Fruit fly (Drosophila melanogaster) whole organism, prepupa: Measurements from ENCODE around the gene ninaE.

ENCODE experiments used
- Blimp-1 ChIP-seq: fragments of 200-800 bp; sonication (Bioruptor generic); optimal IDR thresholded peaks from 3 replicates; lab custom pipeline; 2017; ENCODE audit warnings: missing biosample characterization, missing genetic modification characterization, mild to moderate bottlenecking, moderate library complexity, missing genetic modification reagents
- CG10631 ChIP-seq: fragments of 200-800 bp; sonication (Bioruptor generic); optimal IDR thresholded peaks from 2 replicates; lab custom pipeline; 2016; ENCODE audit warnings: missing biosample characterization, missing genetic modification characterization
- CG10669 ChIP-seq: fragments of 200-800 bp; sonication (Bioruptor generic); optimal IDR thresholded peaks from 3 replicates; lab custom pipeline; 2018; ENCODE audit warnings: missing biosample characterization, mild to moderate bottlenecking, missing genetic modification characterization, moderate library complexity
- CG11762 ChIP-seq: fragments of 200-800 bp; sonication (Bioruptor generic); optimal IDR thresholded peaks from 3 replicates; lab custom pipeline; 2016; ENCODE audit warnings: missing biosample characterization, missing genetic modification characterization; ENCODE audit not compliant: insufficient read depth
- CG15336 ChIP-seq: fragments of 200-800 bp; sonication (Bioruptor generic); IDR thresholded peaks from 2 replicates; pipeline ENCODE4 v1.3.6; 2022; ENCODE audit warnings: missing biosample characterization, missing genetic modification characterization
- CG1621 ChIP-seq: fragments of 200-800 bp; sonication (Bioruptor generic); optimal IDR thresholded peaks from 3 replicates; lab custom pipeline; 2018; ENCODE audit warnings: missing biosample characterization, mild to moderate bottlenecking, missing genetic modification characterization
- CG16779 ChIP-seq: fragments of 200-800 bp; sonication (Bioruptor generic); optimal IDR thresholded peaks from 3 replicates; lab custom pipeline; 2017; ENCODE audit warnings: missing biosample characterization, mild to moderate bottlenecking, missing genetic modification characterization
- CG3032 ChIP-seq: fragments of 200-800 bp; optimal IDR thresholded peaks from 2 replicates; lab custom pipeline; 2019; ENCODE audit warnings: missing biosample characterization, mild to moderate bottlenecking, missing genetic modification characterization, moderate library complexity
- CG31627 ChIP-seq: fragments of 200-800 bp; sonication (Bioruptor generic); optimal IDR thresholded peaks from 3 replicates; lab custom pipeline; 2016; ENCODE audit warnings: missing biosample characterization, missing genetic modification characterization
- CG34406 ChIP-seq: fragments of 200-800 bp; sonication (Bioruptor generic); optimal IDR thresholded peaks from 3 replicates; lab custom pipeline; 2016; ENCODE audit warnings: missing biosample characterization, missing genetic modification characterization
- CG3919 ChIP-seq: fragments of 200-800 bp; sonication (Bioruptor generic); optimal IDR thresholded peaks from 3 replicates; lab custom pipeline; 2016; ENCODE audit warnings: missing biosample characterization, missing genetic modification characterization
- CG4318 ChIP-seq: fragments of 200-800 bp; sonication (Bioruptor generic); optimal IDR thresholded peaks from 3 replicates; lab custom pipeline; 2017; ENCODE audit warnings: missing biosample characterization, mild to moderate bottlenecking, missing genetic modification characterization
- CG6276 ChIP-seq: fragments of 200-800 bp; sonication (Bioruptor generic); optimal IDR thresholded peaks from 2 replicates; lab custom pipeline; 2017; ENCODE audit warnings: missing biosample characterization, mild to moderate bottlenecking, missing genetic modification characterization
- CG6792 ChIP-seq: fragments of 200-800 bp; sonication (Bioruptor generic); optimal IDR thresholded peaks from 3 replicates; lab custom pipeline; 2016; ENCODE audit warnings: missing biosample characterization, missing genetic modification characterization
- CG6808 ChIP-seq: fragments of 200-800 bp; sonication (Bioruptor generic); optimal IDR thresholded peaks from 3 replicates; lab custom pipeline; 2017; ENCODE audit warnings: missing biosample characterization, missing genetic modification characterization, mild to moderate bottlenecking, moderate library complexity, missing genetic modification reagents
- CG6854 ChIP-seq: fragments of 200-800 bp; sonication (Bioruptor generic); optimal IDR thresholded peaks from 2 replicates; lab custom pipeline; 2017; ENCODE audit warnings: missing biosample characterization, mild to moderate bottlenecking, missing genetic modification characterization
- CG8119 ChIP-seq: fragments of 200-800 bp; sonication (Bioruptor generic); IDR thresholded peaks from 3 replicates; pipeline ENCODE4 v1.3.6; 2022; ENCODE audit warnings: missing biosample characterization, missing genetic modification characterization
- CG8319 ChIP-seq: fragments of 200-800 bp; sonication (Bioruptor generic); optimal IDR thresholded peaks from 3 replicates; lab custom pipeline; 2016; ENCODE audit warnings: missing biosample characterization, missing genetic modification characterization
- CG8632 ChIP-seq: fragments of 200-800 bp; sonication (Bioruptor generic); optimal IDR thresholded peaks from 3 replicates; lab custom pipeline; 2016; ENCODE audit warnings: missing biosample characterization, missing genetic modification characterization
- CG9139 ChIP-seq: fragments of 200-800 bp; sonication (Bioruptor generic); optimal IDR thresholded peaks from 3 replicates; lab custom pipeline; 2017; ENCODE audit warnings: missing biosample characterization, mild to moderate bottlenecking, missing genetic modification characterization
- Eip78C ChIP-seq: fragments of 200-800 bp; sonication (Bioruptor generic); peaks from one replicate; lab custom pipeline; 2016; ENCODE audit warnings: missing biosample characterization, missing genetic modification characterization
- Eip93F ChIP-seq: fragments of 200-800 bp; sonication (Bioruptor generic); optimal IDR thresholded peaks from 2 replicates; lab custom pipeline; 2016; ENCODE audit warnings: missing biosample characterization, mild to moderate bottlenecking, missing genetic modification characterization
- Ets21C ChIP-seq: fragments of 200-800 bp; sonication (Bioruptor generic); optimal IDR thresholded peaks from 3 replicates; lab custom pipeline; 2016; ENCODE audit warnings: missing biosample characterization, missing genetic modification characterization
- Gug ChIP-seq: fragments of 200-800 bp; sonication (Bioruptor generic); IDR thresholded peaks from 2 replicates; pipeline ENCODE4 v1.3.6; 2022; ENCODE audit warnings: missing biosample characterization, missing genetic modification characterization
- Hr38 ChIP-seq: sonication (Bioruptor generic); optimal IDR thresholded peaks from 2 replicates; lab custom pipeline; 2016; ENCODE audit warnings: missing biosample characterization, missing genetic modification characterization
- Hr39 ChIP-seq: fragments of 200-800 bp; sonication (Bioruptor generic); optimal IDR thresholded peaks from 2 replicates; lab custom pipeline; 2016; ENCODE audit warnings: missing biosample characterization, missing genetic modification characterization
- Hr4 ChIP-seq: fragments of 200-800 bp; sonication (Bioruptor generic); optimal IDR thresholded peaks from 3 replicates; lab custom pipeline; 2016; ENCODE audit warnings: missing biosample characterization, missing genetic modification characterization
- Lpt ChIP-seq: fragments of 200-800 bp; sonication (Bioruptor generic); optimal IDR thresholded peaks from 3 replicates; lab custom pipeline; 2016; ENCODE audit warnings: missing biosample characterization, missing genetic modification characterization
- Met ChIP-seq: fragments of 200-800 bp; sonication (Bioruptor generic); optimal IDR thresholded peaks from 3 replicates; lab custom pipeline; 2016; ENCODE audit warnings: missing biosample characterization, missing genetic modification characterization
- OdsH ChIP-seq: fragments of 200-800 bp; sonication (Bioruptor generic); optimal IDR thresholded peaks from 3 replicates; lab custom pipeline; 2016; ENCODE audit warnings: missing biosample characterization, missing genetic modification characterization
- Sox102F ChIP-seq: fragments of 200-800 bp; sonication (Bioruptor generic); optimal IDR thresholded peaks from 2 replicates; lab custom pipeline; 2016; ENCODE audit warnings: missing biosample characterization, mild to moderate bottlenecking, missing genetic modification characterization
- Sox14 ChIP-seq: fragments of 200-800 bp; sonication (Bioruptor generic); optimal IDR thresholded peaks from 3 replicates; lab custom pipeline; 2016; ENCODE audit warnings: missing biosample characterization, missing genetic modification characterization
- Sox15 ChIP-seq: fragments of 200-800 bp; sonication (Bioruptor generic); optimal IDR thresholded peaks from 3 replicates; lab custom pipeline; 2016; ENCODE audit warnings: missing biosample characterization, missing genetic modification characterization
- achi ChIP-seq: fragments of 200-800 bp; sonication (Bioruptor generic); optimal IDR thresholded peaks from 3 replicates; lab custom pipeline; 2016; ENCODE audit warnings: missing biosample characterization, missing genetic modification characterization
- acj6 ChIP-seq: fragments of 200-800 bp; sonication (Bioruptor generic); optimal IDR thresholded peaks from 3 replicates; lab custom pipeline; 2016; ENCODE audit warnings: missing biosample characterization, missing genetic modification characterization
- cyc ChIP-seq: fragments of 200-800 bp; sonication (Bioruptor generic); optimal IDR thresholded peaks from 3 replicates; lab custom pipeline; 2016; ENCODE audit warnings: missing biosample characterization, missing genetic modification characterization
- dac ChIP-seq: fragments of 200-800 bp; sonication (Bioruptor generic); optimal IDR thresholded peaks from 2 replicates; lab custom pipeline; 2017; ENCODE audit warnings: missing biosample characterization, mild to moderate bottlenecking, missing genetic modification characterization
- dsx ChIP-seq: fragments of 200-800 bp; optimal IDR thresholded peaks from 3 replicates; lab custom pipeline; 2019; ENCODE audit warnings: missing biosample characterization, mild to moderate bottlenecking, missing genetic modification characterization, moderate library complexity; ENCODE audit not compliant: poor library complexity, severe bottlenecking
- eg ChIP-seq: fragments of 200-800 bp; sonication (Bioruptor generic); IDR thresholded peaks from 3 replicates; pipeline ENCODE4 v1.3.6; 2022; ENCODE audit warnings: missing biosample characterization, missing genetic modification characterization
- esn ChIP-seq: fragments of 200-800 bp; sonication (Bioruptor generic); optimal IDR thresholded peaks from 2 replicates; lab custom pipeline; 2016; ENCODE audit warnings: missing biosample characterization, mild to moderate bottlenecking, missing genetic modification characterization, moderate library complexity
- fd59A ChIP-seq: fragments of 200-800 bp; sonication (Bioruptor generic); optimal IDR thresholded peaks from 2 replicates; lab custom pipeline; 2017; ENCODE audit warnings: missing biosample characterization, mild to moderate bottlenecking, missing genetic modification characterization, missing genetic modification reagents
- fkh ChIP-seq: fragments of 200-800 bp; sonication (Bioruptor generic); optimal IDR thresholded peaks from 3 replicates; lab custom pipeline; 2017; ENCODE audit warnings: missing biosample characterization, mild to moderate bottlenecking, missing genetic modification characterization, moderate library complexity
- lz ChIP-seq: fragments of 200-800 bp; sonication (Bioruptor generic); optimal IDR thresholded peaks from 3 replicates; lab custom pipeline; 2016; ENCODE audit warnings: missing biosample characterization, missing genetic modification characterization
- net ChIP-seq: fragments of 200-800 bp; sonication (Bioruptor generic); optimal IDR thresholded peaks from 3 replicates; lab custom pipeline; 2016; ENCODE audit warnings: missing biosample characterization, missing genetic modification characterization
- pdm3 ChIP-seq: fragments of 200-800 bp; sonication (Bioruptor generic); optimal IDR thresholded peaks from 3 replicates; lab custom pipeline; 2016; ENCODE audit warnings: missing biosample characterization, missing genetic modification characterization
- salr ChIP-seq, 2 experiments: fragments of 200-800 bp; sonication (Bioruptor generic); optimal IDR thresholded peaks; 3 replicates each; lab custom pipeline; 2016 to 2018; ENCODE audit warnings: missing biosample characterization in 2 of 2, missing genetic modification characterization in 2 of 2, mild to moderate bottlenecking in 1 of 2
- spab ChIP-seq: fragments of 200-800 bp; sonication (Bioruptor generic); optimal IDR thresholded peaks from 2 replicates; lab custom pipeline; 2017; ENCODE audit warnings: missing biosample characterization, mild to moderate bottlenecking, missing genetic modification characterization, missing genetic modification reagents
- ss ChIP-seq, 2 experiments: fragments of 200-800 bp; sonication (Bioruptor generic); optimal IDR thresholded peaks; 2 replicates in 1 of 2; 3 replicates in 1 of 2; lab custom pipeline; 2017 to 2018; ENCODE audit warnings: mild to moderate bottlenecking in 2 of 2, missing biosample characterization in 2 of 2, missing genetic modification characterization in 2 of 2, moderate library complexity in 1 of 2
- svp ChIP-seq: fragments of 200-800 bp; sonication (Bioruptor generic); peaks from one replicate; lab custom pipeline; 2016; ENCODE audit warnings: missing biosample characterization, missing genetic modification characterization
- vri ChIP-seq: fragments of 200-800 bp; sonication (Bioruptor generic); optimal IDR thresholded peaks from 3 replicates; lab custom pipeline; 2016; ENCODE audit warnings: missing biosample characterization, mild to moderate bottlenecking, missing genetic modification characterization

ninaE gene

DNA sequence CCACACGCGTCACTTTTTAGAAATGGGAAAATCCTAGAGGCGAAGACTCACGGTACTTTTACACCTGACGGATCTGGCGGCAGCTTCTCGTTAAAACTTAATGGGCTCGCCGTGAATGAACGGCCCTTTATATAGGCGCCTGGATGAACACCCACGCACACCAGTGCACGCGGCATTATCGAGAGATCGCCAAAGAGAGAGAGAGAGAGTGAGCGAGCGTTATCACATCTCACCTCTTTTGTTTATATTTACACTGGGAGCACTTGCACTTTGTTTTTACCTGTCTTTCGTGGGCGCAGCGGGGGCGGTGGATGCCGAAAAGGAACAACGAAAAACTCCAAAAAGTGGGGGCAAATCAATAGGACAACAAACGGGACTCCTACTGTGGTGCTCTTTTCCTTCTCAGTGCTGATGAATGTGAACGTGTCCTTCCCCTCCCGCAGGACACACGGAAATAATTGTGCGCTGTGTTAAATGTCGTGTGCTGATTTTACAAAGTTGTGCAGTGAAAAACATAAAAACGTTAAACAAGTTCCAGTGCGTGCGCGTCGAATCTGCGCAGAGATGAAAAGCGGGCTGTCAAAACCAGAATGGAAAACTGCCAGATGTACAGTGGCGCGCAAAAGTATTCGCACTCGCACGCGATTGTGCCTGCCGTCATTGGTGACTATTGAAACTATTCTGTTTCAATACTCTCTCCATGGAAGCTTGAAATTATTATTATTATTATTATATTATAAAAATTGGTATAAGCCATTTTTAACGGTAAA, 12.7 kb downstream of the ninaE start, which contains the start of gene Mrp5:
TSS of gene Mrp5 (minus strand) at position 561 of the 770 bp plus-strand sequence.
- TF ChIP-seq Eip93F (no peak), Lpt (GFP tag; lab: Kevin White, UChicago) (no peak), Sox15 (GFP tag; lab: Kevin White, UChicago) (no peak), CG3032 (tag; lab: Kevin White, UChicago) (peak; percentile 31), net (GFP tag; lab: Kevin White, UChicago) (peak; percentile 36), fd59A (GFP tag; lab: Kevin White, UChicago) (no peak), esn (GFP tag; lab: Kevin White, UChicago) (peak; percentile 43), eg (GFP tag; lab: Robert Waterston, UW) (peak; percentile 48; the same call in 2 of the 3 replicates), achi (GFP tag; lab: Kevin White, UChicago) (peak; percentile 82), CG6808 (peak; percentile 33), OdsH (GFP tag; lab: Kevin White, UChicago) (peak; percentile 53), dac (GFP tag; lab: Kevin White, UChicago) (no peak), CG16779 (tag; lab: Kevin White, UChicago) (peak; percentile 20), CG4318 (GFP tag; lab: Kevin White, UChicago) (no peak), CG6854 (GFP tag; lab: Kevin White, UChicago) (peak; percentile 66), dsx (GFP tag; lab: Kevin White, UChicago) (peak; percentile 58), svp (GFP tag; lab: Kevin White, UChicago) (no peak), ss (GFP tag; optimal IDR thresholded peaks at IDR 0.05; lab: Kevin White, UChicago) (peak; percentile 42 to 71), CG6792 (GFP tag; lab: Kevin White, UChicago) (peak; percentile 27), CG31627 (GFP tag; lab: Kevin White, UChicago) (peak; percentile 13), Blimp-1 (GFP tag; lab: Kevin White, UChicago) (no peak), Gug (GFP tag; lab: Robert Waterston, UW) (peak; percentile 43; the same call in 1 of the 2 replicates), CG6276 (GFP tag; lab: Kevin White, UChicago) (peak; percentile 18), pdm3 (GFP tag; lab: Kevin White, UChicago) (peak; percentile 30), Eip78C (GFP tag; lab: Kevin White, UChicago) (peak; percentile 72), Sox102F (peak; percentile 11), CG11762 (GFP tag; lab: Kevin White, UChicago) (no peak), CG3919 (GFP tag; lab: Kevin White, UChicago) (peak; percentile 45), Sox14 (GFP tag; lab: Kevin White, UChicago) (peak; percentile 58), Hr38 (GFP tag; lab: Kevin White, UChicago) (no peak), CG15336 (GFP tag; lab: Robert Waterston, UW) (peak; percentile 37; the same call in 1 of the 2 replicates), CG10669 (peak; percentile 35), lz (GFP tag; lab: Kevin White, UChicago) (peak; percentile 23), Met (peak; percentile 6), cyc (GFP tag; lab: Kevin White, UChicago) (peak; percentile 26), Hr39 (peak; percentile 36), Hr4 (GFP tag; lab: Kevin White, UChicago) (peak; percentile 34), CG10631 (GFP tag; lab: Kevin White, UChicago) (no peak), spab (GFP tag; lab: Kevin White, UChicago) (no peak), CG8119 (GFP tag; lab: Robert Waterston, UW) (peak; percentile 41; the same call in 1 of the 3 replicates), salr (GFP tag; optimal IDR thresholded peaks at IDR 0.05; lab: Kevin White, UChicago) (peak in 1 of 2 experiments; percentile 53), fkh (peak; percentile 87), CG8319 (GFP tag; lab: Kevin White, UChicago) (peak; percentile 1), CG9139 (GFP tag; lab: Kevin White, UChicago) (peak; percentile 61), CG8632 (GFP tag; lab: Kevin White, UChicago) (peak; percentile 51), CG34406 (GFP tag; lab: Kevin White, UChicago) (peak; percentile 32), acj6 (GFP tag; lab: Kevin White, UChicago) (peak; percentile 26), vri (peak; percentile 23), CG1621 (tag; lab: Kevin White, UChicago) (peak; percentile 59), Ets21C (GFP tag; lab: Kevin White, UChicago) (no peak)
